Worm (Caenorhabditis elegans) whole organism, L2 larva: ENCODE measurements around the gene C14B9.2.

ENCODE experiments used
- C34F6.9 ChIP-seq: fragments of 150-350 bp; optimal IDR thresholded peaks from 2 replicates; lab custom pipeline; 2014; ENCODE audit warnings: missing biosample characterization, missing genetic modification characterization
- R02D3.7 ChIP-seq: fragments of 150-350 bp; optimal IDR thresholded peaks from 2 replicates; lab custom pipeline; 2014; ENCODE audit warnings: missing biosample characterization, missing genetic modification characterization
- aly-2 ChIP-seq: fragments of 150-350 bp; optimal IDR thresholded peaks from 2 replicates; lab custom pipeline; 2014; ENCODE audit warnings: missing biosample characterization, missing genetic modification characterization
- dmd-4 ChIP-seq: sonication (generic microtip); optimal IDR thresholded peaks from 2 replicates; lab custom pipeline; 2017; ENCODE audit warnings: missing biosample characterization, missing genetic modification characterization
- lin-11 ChIP-seq: fragments of 150-350 bp; sonication (generic microtip); optimal IDR thresholded peaks from 2 replicates; lab custom pipeline; 2014; ENCODE audit warnings: missing biosample characterization, missing genetic modification characterization, inconsistent platforms, mixed read lengths
- lin-13 ChIP-seq: fragments of 150-350 bp; optimal IDR thresholded peaks from 2 replicates; lab custom pipeline; 2014; ENCODE audit warnings: missing biosample characterization, missing genetic modification reagents, missing genetic modification characterization
- nhr-11 ChIP-seq: fragments of 150-350 bp; optimal IDR thresholded peaks from 2 replicates; lab custom pipeline; 2014; ENCODE audit warnings: missing biosample characterization, missing genetic modification characterization
- nhr-129 ChIP-seq: fragments of 150-350 bp; optimal IDR thresholded peaks from 2 replicates; lab custom pipeline; 2014; ENCODE audit warnings: missing biosample characterization, missing genetic modification characterization
- unc-39 ChIP-seq: fragments of 150-350 bp; optimal IDR thresholded peaks from 2 replicates; lab custom pipeline; 2014; ENCODE audit warnings: missing biosample characterization, missing genetic modification characterization

ce11 chrIII:8137777-8138176 is 4.3 kb downstream of the C14B9.2 start, which contains the start of gene hsp-12.2:
- no peak for TF ChIP-seq dmd-4 (tag; lab: Kevin White, UChicago)
- no peak for TF ChIP-seq lin-11 (tag; lab: Kevin White, UChicago)
- no peak for TF ChIP-seq C34F6.9
- no peak for TF ChIP-seq nhr-11 (tag; lab: Kevin White, UChicago)
- TF ChIP-seq lin-13 (GFP tag; lab: Kevin White, UChicago), result no peak
- no peak for TF ChIP-seq unc-39 (tag; lab: Kevin White, UChicago)
- no peak for TF ChIP-seq aly-2 (tag; lab: Kevin White, UChicago)
- TF ChIP-seq nhr-129, result no peak
- no peak for TF ChIP-seq R02D3.7 (tag; lab: Kevin White, UChicago)
